Fruit fly (Drosophila melanogaster) whole organism, wandering third instar larva: ENCODE results near the gene CG3808.

Source experiments
- Abd-B ChIP-seq: fragments of >200 bp; optimal IDR thresholded peaks from 2 replicates; lab custom pipeline; 2017; ENCODE audit warnings: missing biosample characterization, missing genetic modification characterization
- CG32264 ChIP-seq: fragments of 200-800 bp; sonication (Bioruptor generic); optimal IDR thresholded peaks from 2 replicates; lab custom pipeline; 2016; ENCODE audit warnings: missing biosample characterization, missing genetic modification characterization
- CG9705 ChIP-seq: fragments of 200-800 bp; sonication (Bioruptor generic); optimal IDR thresholded peaks from 2 replicates; lab custom pipeline; 2018; ENCODE audit warnings: missing biosample characterization, mild to moderate bottlenecking, missing genetic modification characterization
- Dfd ChIP-seq: fragments of >200 bp; optimal IDR thresholded peaks from 2 replicates; lab custom pipeline; 2017; ENCODE audit warnings: missing biosample characterization, missing genetic modification characterization
- Dif ChIP-seq: fragments of 200-275, 200-300 bp; sonication (Bioruptor generic); optimal IDR thresholded peaks from 2 replicates; lab custom pipeline; 2018; ENCODE audit warnings: missing biosample characterization, missing genetic modification characterization; ENCODE audit not compliant: partially characterized antibody
- HLH106 ChIP-seq: fragments of 200-800 bp; optimal IDR thresholded peaks from 3 replicates; lab custom pipeline; 2019; ENCODE audit warnings: missing biosample characterization, mild to moderate bottlenecking, missing genetic modification characterization, moderate library complexity
- Hnf4 ChIP-seq: fragments of 200-800 bp; sonication (Bioruptor generic); optimal IDR thresholded peaks from 2 replicates; lab custom pipeline; 2016; ENCODE audit warnings: missing biosample characterization, mild to moderate bottlenecking, missing genetic modification characterization
- Hr83 ChIP-seq: fragments of 200-300 bp; sonication (Bioruptor generic); optimal IDR thresholded peaks from 2 replicates; lab custom pipeline; 2016; ENCODE audit warnings: missing biosample characterization, mild to moderate bottlenecking, missing genetic modification characterization, moderate library complexity; ENCODE audit not compliant: poor library complexity, severe bottlenecking
- Mio ChIP-seq: sonication (Bioruptor generic); optimal IDR thresholded peaks from 2 replicates; lab custom pipeline; 2016; ENCODE audit warnings: missing biosample characterization, missing genetic modification characterization
- Myc ChIP-seq: fragments of >200 bp; optimal IDR thresholded peaks from 2 replicates; lab custom pipeline; 2017
- N ChIP-seq: fragments of >200 bp; optimal IDR thresholded peaks from 2 replicates; lab custom pipeline; 2018; ENCODE audit warnings: missing biosample characterization, missing external identifiers, missing genetic modification characterization
- Sp1 ChIP-seq: fragments of 200-800 bp; sonication (Bioruptor generic); optimal IDR thresholded peaks from 3 replicates; lab custom pipeline; 2019; ENCODE audit warnings: missing biosample characterization, mild to moderate bottlenecking, missing genetic modification characterization, moderate library complexity
- Vsx2 ChIP-seq: fragments of 200-300, 225-300 bp; sonication (Bioruptor generic); optimal IDR thresholded peaks from 2 replicates; lab custom pipeline; 2018; ENCODE audit warnings: missing biosample characterization, missing genetic modification characterization; ENCODE audit not compliant: partially characterized antibody
- br ChIP-seq: fragments of 200-800 bp; sonication (Bioruptor generic); optimal IDR thresholded peaks from 2 replicates; lab custom pipeline; 2016; ENCODE audit warnings: missing biosample characterization, missing genetic modification characterization
- dl ChIP-seq, 2 experiments: fragments of 175-275, 200-275 bp in 1 of 2; fragments of 200-275 bp in 1 of 2; sonication (Bioruptor generic); optimal IDR thresholded peaks; lab custom pipeline; 2018; ENCODE audit warnings: mild to moderate bottlenecking in 2 of 2, missing biosample characterization in 2 of 2, missing genetic modification characterization in 2 of 2, moderate library complexity in 2 of 2; ENCODE audit not compliant: partially characterized antibody in 2 of 2, insufficient read depth in 1 of 2
- foxo ChIP-seq, 2 experiments: fragments of 200-800 bp; sonication (Bioruptor generic); optimal IDR thresholded peaks; 2 replicates in 1 of 2; 3 replicates in 1 of 2; lab custom pipeline; 2016 to 2017; ENCODE audit warnings: missing biosample characterization in 2 of 2, missing genetic modification characterization in 2 of 2
- lola ChIP-seq: fragments of >200 bp; optimal IDR thresholded peaks from 2 replicates; lab custom pipeline; 2017; ENCODE audit warnings: missing biosample characterization, missing genetic modification characterization
- pan ChIP-seq: fragments of >200 bp; optimal IDR thresholded peaks from 2 replicates; lab custom pipeline; 2017
- psq ChIP-seq: fragments of 200-800 bp; sonication (Bioruptor generic); optimal IDR thresholded peaks from 3 replicates; lab custom pipeline; 2017; ENCODE audit warnings: missing biosample characterization, mild to moderate bottlenecking, missing genetic modification characterization, moderate library complexity
- sage ChIP-seq: fragments of 200-800 bp; sonication (Bioruptor generic); optimal IDR thresholded peaks from 2 replicates; lab custom pipeline; 2016; ENCODE audit warnings: missing biosample characterization, mild to moderate bottlenecking, missing genetic modification characterization
- sv ChIP-seq: fragments of 200-800 bp; sonication (Bioruptor generic); optimal IDR thresholded peaks from 3 replicates; lab custom pipeline; 2016; ENCODE audit warnings: missing biosample characterization, missing genetic modification characterization
- usp ChIP-seq: fragments of >200 bp; optimal IDR thresholded peaks from 2 replicates; lab custom pipeline; 2017; ENCODE audit warnings: missing biosample characterization, missing genetic modification characterization

The CG3808 gene

dm6 chr3L:18950359-18950758 lies 50.0 kb downstream of the CG3808 start, which contains the start of gene CG6836:
Gene CG6836 (plus strand): TSS chr3L:18950629.
- TF ChIP-seq sv (GFP tag; lab: Kevin White, UChicago) (no peak), br (GFP tag; lab: Kevin White, UChicago) (no peak), CG9705 (no peak), usp (GFP tag; lab: Kevin White, UChicago) (no peak), sage (GFP tag; lab: Kevin White, UChicago) (no peak), dl (GFP tag; optimal IDR thresholded peaks at IDR 0.05; lab: Kevin White, UChicago; ENCODE audit: insufficient read depth in 1 of 2, partially characterized antibody in 2 of 2) (no peak), Dfd (GFP tag; lab: Kevin White, UChicago) (no peak), CG32264 (no peak), Hr83 (GFP tag; lab: Kevin White, UChicago) (no peak), Sp1 (GFP tag; lab: Kevin White, UChicago) (no peak), foxo (GFP tag; optimal IDR thresholded peaks at IDR 0.05; lab: Kevin White, UChicago) (no peak), Mio (no peak), HLH106 (tag; lab: Kevin White, UChicago) (no peak), Abd-B (GFP tag; lab: Kevin White, UChicago) (no peak), Hnf4 (no peak), pan (lab: Kevin White, UChicago) (no peak), lola (GFP tag; lab: Kevin White, UChicago) (no peak), psq (GFP tag; lab: Kevin White, UChicago) (no peak)

dm6 chr3L:18949137-18949536 lies 51.3 kb downstream of the CG3808 start:
- TF ChIP-seq Myc (lab: Kevin White, UChicago) (peak; percentile 75), Dif (GFP tag; lab: Kevin White, UChicago) (peak; percentile 14), N (peak; percentile 34), foxo (GFP tag; optimal IDR thresholded peaks at IDR 0.05; lab: Kevin White, UChicago) (no peak), Vsx2 (GFP tag; lab: Kevin White, UChicago) (peak; percentile 73), Dfd (GFP tag; lab: Kevin White, UChicago) (no peak)
